Fruit fly (Drosophila melanogaster): ENCODE measurements around the gene CG18223.

Gene CG18223

dm6 chr3L:18890283-18891175 lies 29.6 kb downstream of the CG18223 start, which contains the start of gene CG3961 (continued):
- no peak for TF ChIP-seq Hr39 (optimal IDR thresholded peaks at IDR 0.05)
- TF ChIP-seq CG12104 (GFP tag; optimal IDR thresholded peaks at IDR 0.05), result peak; percentile 98
- peak; percentile 49 for TF ChIP-seq dati (GFP tag; IDR thresholded peaks at IDR 0.05)
- peak; percentile 89 for TF ChIP-seq CG4404 (GFP tag; IDR thresholded peaks at IDR 0.05)
- peak; percentile 97 for TF ChIP-seq CG11695 (GFP tag; IDR thresholded peaks at IDR 0.05)
- TF ChIP-seq Ets97D (GFP tag; optimal IDR thresholded peaks at IDR 0.05), result peak; percentile 40
- peak; percentile 99 for TF ChIP-seq CG10979 (tag; optimal IDR thresholded peaks at IDR 0.05)
- peak; percentile 77 for TF ChIP-seq CG15073 (GFP tag; optimal IDR thresholded peaks at IDR 0.05)
- no peak for TF ChIP-seq Poxn (GFP tag; IDR thresholded peaks at IDR 0.05)
- TF ChIP-seq Hey (tag; optimal IDR thresholded peaks at IDR 0.05), result peak; percentile 59
- 0 out of 3 replicates have a peak, but pooled peaks have one; percentile 32 for TF ChIP-seq hb (GFP tag; IDR thresholded peaks at IDR 0.05; ENCODE audit: partially characterized antibody)
- peak; percentile 100 for TF ChIP-seq CG7556 (GFP tag; optimal IDR thresholded peaks at IDR 0.05)
- peak; percentile 98 for TF ChIP-seq CG13775 (GFP tag; optimal IDR thresholded peaks at IDR 0.05)
- no peak for TF ChIP-seq usp (GFP tag; optimal IDR thresholded peaks at IDR 0.05)
- TF ChIP-seq ind (GFP tag; optimal IDR thresholded peaks at IDR 0.05), result peak; percentile 96
- peak in 1 of 2 experiments; percentile 72 for TF ChIP-seq crp (GFP tag; optimal IDR thresholded peaks at IDR 0.05)
- peak; percentile 72 for TF ChIP-seq CTCF (GFP tag; optimal IDR thresholded peaks at IDR 0.05)
- TF ChIP-seq CG2889 (GFP tag; IDR thresholded peaks at IDR 0.05), result peak; percentile 72; the same call in 2 of the 3 replicates
- TF ChIP-seq CG16863 (GFP tag; optimal IDR thresholded peaks at IDR 0.05), result peak; percentile 90
- 0 out of 2 replicates have a peak, but pooled peaks have one; percentile 36 for TF ChIP-seq ham (GFP tag; IDR thresholded peaks at IDR 0.05)
- no peak for TF ChIP-seq pzg (GFP tag; optimal IDR thresholded peaks at IDR 0.05)
- peak; percentile 45; the same call in 1 of the 2 replicates for TF ChIP-seq CG8765 (GFP tag; IDR thresholded peaks at IDR 0.05)
- peak; percentile 99 for TF ChIP-seq dmrt99B (tag; optimal IDR thresholded peaks at IDR 0.05)
- TF ChIP-seq fd3F (GFP tag; optimal IDR thresholded peaks at IDR 0.05), result peak; percentile 93
- TF ChIP-seq gcm (GFP tag; optimal IDR thresholded peaks at IDR 0.05), result peak; percentile 99
- TF ChIP-seq CG4854 (GFP tag; optimal IDR thresholded peaks at IDR 0.05), result peak; percentile 84
- TF ChIP-seq psq (GFP tag; optimal IDR thresholded peaks at IDR 0.05), result peak; percentile 89
- peak; percentile 76 for TF ChIP-seq ac (GFP tag; optimal IDR thresholded peaks at IDR 0.05)
- TF ChIP-seq lola (GFP tag; optimal IDR thresholded peaks at IDR 0.05), result peak in 1 of 3 experiments; percentile 100
- no peak; the same call in 1 of the 2 replicates for TF ChIP-seq amos (GFP tag; IDR thresholded peaks at IDR 0.05; ENCODE audit: partially characterized antibody)
- TF ChIP-seq CG9817 (tag; optimal IDR thresholded peaks at IDR 0.05), result peak; percentile 91
- TF ChIP-seq lov (optimal IDR thresholded peaks at IDR 0.05), result no peak
- 0 out of 3 replicates have a peak, but pooled peaks have one; percentile 39 for TF ChIP-seq lov (GFP tag; IDR thresholded peaks at IDR 0.05)
- peak; percentile 61 for TF ChIP-seq CG10321 (GFP tag; IDR thresholded peaks at IDR 0.05)
- TF ChIP-seq CG31224 (GFP tag; IDR thresholded peaks at IDR 0.05), result peak; percentile 68
- peak; percentile 96 for TF ChIP-seq Hsf (GFP tag; optimal IDR thresholded peaks at IDR 0.05)
- peak; percentile 84 for TF ChIP-seq CG34376 (GFP tag; optimal IDR thresholded peaks at IDR 0.05)
- TF ChIP-seq CG12391 (tag; optimal IDR thresholded peaks at IDR 0.05), result peak; percentile 99
- TF ChIP-seq tx (GFP tag; optimal IDR thresholded peaks at IDR 0.05), result peak; percentile 59
- peak; percentile 100 for TF ChIP-seq CG18262 (tag; optimal IDR thresholded peaks at IDR 0.05)
- TF ChIP-seq wor (GFP tag; IDR thresholded peaks at IDR 0.05), result peak; percentile 95
- TF ChIP-seq Ptx1 (GFP tag; IDR thresholded peaks at IDR 0.05), result peak; percentile 96
- TF ChIP-seq HLH54F (GFP tag; optimal IDR thresholded peaks at IDR 0.05), result peak; percentile 75
- TF ChIP-seq chm (GFP tag; IDR thresholded peaks at IDR 0.05), result peak; percentile 83; the same call in 1 of the 2 replicates
- TF ChIP-seq CG32767 (GFP tag; IDR thresholded peaks at IDR 0.05), result peak; percentile 94
- TF ChIP-seq lbe (GFP tag; optimal IDR thresholded peaks at IDR 0.05), result peak; percentile 94
- peak; percentile 83 for TF ChIP-seq CG14050 (GFP tag; IDR thresholded peaks at IDR 0.05)
- TF ChIP-seq H15 (GFP tag; IDR thresholded peaks at IDR 0.05), result peak; percentile 80
- TF ChIP-seq Doc3 (GFP tag; IDR thresholded peaks at IDR 0.05; ENCODE audit: partially characterized antibody), result no peak
